Worm (Caenorhabditis elegans): ENCODE data around the gene str-61.

ce11 chrV:16627962-16628361 is 43.1 kb downstream of the str-61 start, which contains the start of gene oac-53:
- TF ChIP-seq nhr-28 (tag; optimal IDR thresholded peaks at IDR 0.05) = no peak
- no peak for TF ChIP-seq unc-86 (tag; optimal IDR thresholded peaks at IDR 0.05)
- no peak for TF ChIP-seq ztf-11 (tag; optimal IDR thresholded peaks at IDR 0.05)
- TF ChIP-seq unc-130 (tag; optimal IDR thresholded peaks at IDR 0.05) = no peak
- no peak for TF ChIP-seq mef-2 (tag; optimal IDR thresholded peaks at IDR 0.05)
- TF ChIP-seq zag-1 (tag; optimal IDR thresholded peaks at IDR 0.05) = no peak
- TF ChIP-seq nhr-12 (tag; optimal IDR thresholded peaks at IDR 0.05) = no peak
- TF ChIP-seq ceh-8 (GFP tag; optimal IDR thresholded peaks at IDR 0.05) = no peak
- TF ChIP-seq egl-13 (tag; optimal IDR thresholded peaks at IDR 0.05) = no peak
- no peak for TF ChIP-seq mdl-1 (tag; optimal IDR thresholded peaks at IDR 0.05)

Measured in whole organism, L1 larva.